Worm (Caenorhabditis elegans) whole organism, late embryonic: ENCODE measurements around the gene str-244.

ENCODE experiments used
- C38D4.7 ChIP-seq: fragments of 200-800 bp; sonication (Bioruptor generic); optimal IDR thresholded peaks from 2 replicates; lab custom pipeline; 2018; ENCODE audit warnings: mild to moderate bottlenecking, missing genetic modification characterization, moderate library complexity, missing compliant biosample characterization
- K02D7.2 ChIP-seq: sonication (generic microtip); optimal IDR thresholded peaks from 2 replicates; lab custom pipeline; 2017; ENCODE audit warnings: mild to moderate bottlenecking, missing genetic modification characterization, missing compliant biosample characterization
- ahr-1 ChIP-seq: sonication (generic microtip); optimal IDR thresholded peaks from 2 replicates; lab custom pipeline; 2016; ENCODE audit warnings: missing genetic modification characterization, missing compliant biosample characterization
- ceh-18 ChIP-seq: sonication (generic microtip); optimal IDR thresholded peaks from 2 replicates; lab custom pipeline; 2016; ENCODE audit warnings: missing genetic modification characterization, missing compliant biosample characterization
- ceh-2 ChIP-seq: sonication (generic microtip); optimal IDR thresholded peaks from 2 replicates; lab custom pipeline; 2016; ENCODE audit warnings: missing genotype, missing genetic modification characterization, missing compliant biosample characterization
- ceh-22 ChIP-seq: sonication (generic microtip); optimal IDR thresholded peaks from 2 replicates; lab custom pipeline; 2017; ENCODE audit warnings: missing biosample characterization, missing genetic modification characterization
- ceh-30 ChIP-seq: fragments of 150-350 bp; optimal IDR thresholded peaks from 2 replicates; lab custom pipeline; 2014; ENCODE audit warnings: missing biosample characterization, missing genetic modification characterization
- ceh-48 ChIP-seq: sonication (generic microtip); optimal IDR thresholded peaks from 2 replicates; lab custom pipeline; 2016; ENCODE audit warnings: missing genetic modification characterization, inconsistent platforms, missing compliant biosample characterization
- ceh-9 ChIP-seq: sonication (generic microtip); optimal IDR thresholded peaks from 2 replicates; lab custom pipeline; 2016; ENCODE audit warnings: mild to moderate bottlenecking, missing genetic modification characterization, inconsistent platforms, missing compliant biosample characterization
- elt-4 ChIP-seq: sonication (generic microtip); optimal IDR thresholded peaks from 2 replicates; lab custom pipeline; 2016; ENCODE audit warnings: missing genetic modification characterization, missing compliant biosample characterization
- ets-4 ChIP-seq: sonication (generic microtip); optimal IDR thresholded peaks from 2 replicates; lab custom pipeline; 2016; ENCODE audit warnings: missing genetic modification characterization, missing compliant biosample characterization
- eyg-1 ChIP-seq: sonication (generic microtip); optimal IDR thresholded peaks from 2 replicates; lab custom pipeline; 2016; ENCODE audit warnings: missing genotype, missing genetic modification characterization, missing compliant biosample characterization
- fax-1 ChIP-seq: sonication (generic microtip); optimal IDR thresholded peaks from 2 replicates; lab custom pipeline; 2016; ENCODE audit warnings: missing genotype, missing genetic modification characterization, missing compliant biosample characterization
- lim-6 ChIP-seq: sonication (generic microtip); optimal IDR thresholded peaks from 2 replicates; lab custom pipeline; 2016; ENCODE audit warnings: missing genetic modification characterization, missing compliant biosample characterization
- mec-3 ChIP-seq: sonication (generic microtip); optimal IDR thresholded peaks from 2 replicates; lab custom pipeline; 2016; ENCODE audit warnings: borderline replicate concordance, missing genetic modification characterization, missing compliant biosample characterization
- nhr-11 ChIP-seq: fragments of 150-350 bp; optimal IDR thresholded peaks from 2 replicates; lab custom pipeline; 2014; ENCODE audit warnings: missing biosample characterization, missing genetic modification characterization
- npax-4 ChIP-seq: sonication (generic microtip); optimal IDR thresholded peaks from 2 replicates; lab custom pipeline; 2016; ENCODE audit warnings: missing genetic modification characterization, missing compliant biosample characterization
- pax-1 ChIP-seq: fragments of 150-350 bp; optimal IDR thresholded peaks from 2 replicates; lab custom pipeline; 2014; ENCODE audit warnings: missing biosample characterization, missing genetic modification characterization
- ref-2 ChIP-seq: sonication (generic microtip); optimal IDR thresholded peaks from 2 replicates; lab custom pipeline; 2016; ENCODE audit warnings: missing genetic modification characterization, missing compliant biosample characterization
- sox-2 ChIP-seq: fragments of 200-800 bp; sonication (Bioruptor generic); IDR thresholded peaks from 2 replicates; pipeline ENCODE4 v1.3.6; 2022; ENCODE audit warnings: missing genetic modification reagents, missing genetic modification characterization, missing compliant biosample characterization
- unc-3 ChIP-seq, 2 experiments: fragments of 200-800 bp in 1 of 2; sonication (Bioruptor generic) in 1 of 2; sonication (generic microtip) in 1 of 2; conservative IDR thresholded peaks in 1 of 2; optimal IDR thresholded peaks in 1 of 2; 2 replicates each; pipeline versions ENCODE4 v1.3.6 to Lab custom; 2016 to 2022; ENCODE audit warnings: missing compliant biosample characterization in 2 of 2, missing genetic modification characterization in 2 of 2, missing genetic modification reagents in 1 of 2
- zip-5 ChIP-seq: sonication (generic microtip); optimal IDR thresholded peaks from 2 replicates; lab custom pipeline; 2016; ENCODE audit warnings: missing genetic modification characterization, missing compliant biosample characterization

str-244 gene

DNA sequence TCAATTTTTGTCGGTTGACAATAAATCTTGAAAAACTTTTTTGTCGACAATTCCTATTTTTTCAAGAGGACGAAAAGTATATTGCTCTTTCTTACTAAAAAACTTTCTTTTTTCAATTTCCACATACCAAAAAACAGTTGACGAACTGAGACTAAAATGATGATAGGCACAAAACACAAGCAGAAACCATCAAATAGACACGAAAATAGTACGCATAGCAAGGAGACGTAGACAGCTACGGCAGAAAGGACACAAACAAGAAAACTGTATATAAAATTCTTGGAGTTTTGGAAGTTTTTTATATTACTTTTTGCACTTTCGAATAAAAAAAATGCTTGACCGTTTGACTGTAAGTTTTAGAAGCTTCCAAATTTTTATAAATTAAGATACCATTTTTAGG lies 44.7 kb downstream of the str-244 start, which contains the start of gene K12D9.1:
Gene K12D9.1 (plus strand): TSS at position 301 of the 400 bp plus-strand sequence.
- no peak for TF ChIP-seq ref-2
- no peak for TF ChIP-seq unc-3 (GFP tag; conservative IDR thresholded peaks at IDR 0.05; lab: Robert Waterston, UW)
- no peak for TF ChIP-seq unc-3 (tag; optimal IDR thresholded peaks at IDR 0.05; lab: Kevin White, UChicago)

DNA sequence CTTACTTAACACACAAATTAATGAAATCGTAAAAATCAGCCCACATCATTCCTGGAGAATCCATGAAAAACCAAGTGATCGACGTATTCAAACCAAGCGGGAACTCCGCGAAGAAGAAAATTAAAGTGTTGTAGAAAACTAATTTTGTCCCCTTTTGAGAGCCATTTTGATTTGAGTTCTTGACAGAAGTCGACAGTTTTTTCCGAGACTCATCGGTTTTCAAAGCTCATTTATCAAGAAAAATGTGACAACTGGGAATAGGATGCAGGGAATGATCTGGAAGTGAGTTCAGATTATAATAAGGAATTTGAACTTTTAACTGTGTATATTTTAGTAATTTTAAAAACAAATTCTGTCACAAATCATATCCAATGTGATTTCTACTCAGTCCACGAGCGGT lies 47.5 kb downstream of the str-244 start, which contains the start of gene srw-135:
Gene srw-135 (minus strand): TSS at position 101 of the 400 bp plus-strand sequence.
- TF ChIP-seq fax-1 (tag; lab: Kevin White, UChicago) (no peak), pax-1 (tag; lab: Kevin White, UChicago) (no peak), ceh-22 (tag; lab: Kevin White, UChicago) (no peak)

DNA sequence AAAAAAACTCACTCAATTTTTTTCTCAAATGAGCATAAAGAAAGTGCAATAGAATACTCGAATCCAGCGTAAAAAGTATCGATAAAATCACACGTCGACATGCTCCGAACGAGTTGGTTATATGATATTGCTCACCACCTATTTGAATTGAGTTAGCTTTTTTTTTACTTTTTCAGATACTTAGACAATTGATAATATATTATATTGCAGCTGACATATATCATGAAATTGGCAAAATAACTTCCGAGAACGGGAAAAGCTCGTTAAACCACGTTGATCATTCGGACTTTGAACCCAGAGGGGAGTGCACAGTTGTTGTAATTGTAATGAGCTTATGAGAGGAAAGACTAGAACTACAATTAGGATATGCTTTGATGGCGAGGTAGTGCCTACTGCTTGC lies 48.4 kb downstream of the str-244 start, which contains the start of gene srw-136:
Gene srw-136 (minus strand): TSS at position 101 of the 400 bp plus-strand sequence.
- TF ChIP-seq ceh-2 (tag; lab: Kevin White, UChicago) = no peak
- TF ChIP-seq ceh-18 = no peak
- no peak for TF ChIP-seq eyg-1 (tag; lab: Kevin White, UChicago)
- no peak for TF ChIP-seq npax-4 (tag; lab: Kevin White, UChicago)
- TF ChIP-seq lim-6 (tag; lab: Kevin White, UChicago) = no peak
- TF ChIP-seq ceh-9 (tag; lab: Kevin White, UChicago) = no peak
- TF ChIP-seq ceh-30 (tag; lab: Kevin White, UChicago) = no peak
- TF ChIP-seq C38D4.7 = no peak
- no peak for TF ChIP-seq ets-4 (tag; lab: Kevin White, UChicago)
- TF ChIP-seq ahr-1 (tag; lab: Kevin White, UChicago) = no peak
- no peak for TF ChIP-seq K02D7.2
- no peak for TF ChIP-seq zip-5 (tag; lab: Kevin White, UChicago)
- TF ChIP-seq ceh-48 (tag; lab: Kevin White, UChicago) = no peak
- TF ChIP-seq elt-4 (tag; lab: Kevin White, UChicago) = no peak
- no peak for TF ChIP-seq nhr-11 (tag; lab: Kevin White, UChicago)
- no peak for TF ChIP-seq mec-3 (tag; lab: Kevin White, UChicago)
- no peak for TF ChIP-seq sox-2 (GFP tag; lab: Robert Waterston, UW)
